Worm (Caenorhabditis elegans): ENCODE data around the gene exc-15.
A peak's percentile ranks its signal among the peaks of the same experiment; 100 is the strongest.

Gene exc-15

DNA sequence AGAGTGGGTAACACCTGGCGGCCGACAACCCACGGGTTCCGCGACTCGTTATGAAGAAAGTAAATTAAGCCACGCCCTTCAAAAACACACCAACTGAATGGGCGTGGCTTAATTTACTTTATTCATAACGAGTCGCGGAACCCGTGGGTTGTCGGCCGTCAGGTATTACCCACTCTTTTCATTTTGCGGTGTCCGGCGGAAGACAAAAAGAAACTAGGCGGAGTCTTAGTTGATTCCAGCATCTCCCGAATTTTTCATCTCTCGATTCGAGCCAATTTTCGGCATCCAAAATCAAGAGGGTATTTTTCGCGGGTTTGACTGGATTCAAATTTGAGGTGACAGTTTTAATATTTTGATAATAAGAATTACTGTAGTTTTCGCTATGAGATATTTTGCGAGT, 35.6 kb upstream of the exc-15 start:
- TF ChIP-seq dve-1 (tag; optimal IDR thresholded peaks at IDR 0.05) (no peak), ref-2 (tag; optimal IDR thresholded peaks at IDR 0.05) (no peak), mec-3 (tag; optimal IDR thresholded peaks at IDR 0.05; ENCODE audit: borderline replicate concordance) (no peak), elt-4 (tag; optimal IDR thresholded peaks at IDR 0.05) (no peak), ceh-34 (tag; optimal IDR thresholded peaks at IDR 0.05) (no peak), K09A11.1 (tag; optimal IDR thresholded peaks at IDR 0.05; ENCODE audit: insufficient read depth) (no peak), fkh-6 (tag; optimal IDR thresholded peaks at IDR 0.05) (no peak), ama-1 (optimal IDR thresholded peaks at IDR 0.05) (no peak), gmeb-2 (tag; optimal IDR thresholded peaks at IDR 0.05) (no peak)

- TF ChIP-seq K09A11.1 (tag; optimal IDR thresholded peaks at IDR 0.05; ENCODE audit: insufficient read depth) (no peak), ceh-34 (tag; optimal IDR thresholded peaks at IDR 0.05) (peak; percentile 22), unc-3 (GFP tag; conservative IDR thresholded peaks at IDR 0.05) (no peak), unc-3 (tag; optimal IDR thresholded peaks at IDR 0.05) (no peak), ceh-6 (GFP tag; optimal IDR thresholded peaks at IDR 0.05) (no peak), elt-2 (tag; optimal IDR thresholded peaks at IDR 0.05) (peak; percentile 70), pax-1 (tag; optimal IDR thresholded peaks at IDR 0.05) (no peak), ceh-18 (tag; optimal IDR thresholded peaks at IDR 0.05) (no peak), nfya-1 (tag; optimal IDR thresholded peaks at IDR 0.05) (peak; percentile 15), ceh-2 (tag; optimal IDR thresholded peaks at IDR 0.05) (peak; percentile 2), unc-42 (tag; optimal IDR thresholded peaks at IDR 0.05) (peak; percentile 90)
Measured at ce11 chrV:4450523-4451089, 32.7 kb upstream of the exc-15 start, which contains the start of gene rft-2. Gene rft-2 (minus strand): TSS chrV:4450563.

ce11 chrV:4454634-4455033, 28.6 kb upstream of the exc-15 start, which contains the start of gene gnrr-5:
Gene gnrr-5 (minus strand): TSS chrV:4454734.
- TF ChIP-seq sdc-2 (tag; optimal IDR thresholded peaks at IDR 0.05) (no peak), nhr-11 (tag; optimal IDR thresholded peaks at IDR 0.05) (no peak), tbx-2 (tag; optimal IDR thresholded peaks at IDR 0.05) (no peak), hlh-6 (tag; optimal IDR thresholded peaks at IDR 0.05) (no peak), K02D7.2 (tag; optimal IDR thresholded peaks at IDR 0.05) (no peak), zip-5 (tag; optimal IDR thresholded peaks at IDR 0.05) (no peak), tbx-7 (tag; optimal IDR thresholded peaks at IDR 0.05) (no peak), ceh-34 (tag; optimal IDR thresholded peaks at IDR 0.05) (no peak), npax-4 (tag; optimal IDR thresholded peaks at IDR 0.05) (no peak), F13H6.1 (tag; optimal IDR thresholded peaks at IDR 0.05) (no peak), fkh-10 (GFP tag; optimal IDR thresholded peaks at IDR 0.05) (no peak), C08G9.2 (tag; optimal IDR thresholded peaks at IDR 0.05) (no peak), pat-9 (tag; optimal IDR thresholded peaks at IDR 0.05) (no peak), pqm-1 (tag; optimal IDR thresholded peaks at IDR 0.05) (no peak), unc-55 (GFP tag; optimal IDR thresholded peaks at IDR 0.05) (no peak), fkh-6 (tag; optimal IDR thresholded peaks at IDR 0.05) (no peak), pag-3 (tag; optimal IDR thresholded peaks at IDR 0.05; ENCODE audit: borderline replicate concordance) (no peak), nhr-232 (tag; optimal IDR thresholded peaks at IDR 0.05) (no peak), dmd-4 (tag; optimal IDR thresholded peaks at IDR 0.05; ENCODE audit: borderline replicate concordance) (no peak)

DNA sequence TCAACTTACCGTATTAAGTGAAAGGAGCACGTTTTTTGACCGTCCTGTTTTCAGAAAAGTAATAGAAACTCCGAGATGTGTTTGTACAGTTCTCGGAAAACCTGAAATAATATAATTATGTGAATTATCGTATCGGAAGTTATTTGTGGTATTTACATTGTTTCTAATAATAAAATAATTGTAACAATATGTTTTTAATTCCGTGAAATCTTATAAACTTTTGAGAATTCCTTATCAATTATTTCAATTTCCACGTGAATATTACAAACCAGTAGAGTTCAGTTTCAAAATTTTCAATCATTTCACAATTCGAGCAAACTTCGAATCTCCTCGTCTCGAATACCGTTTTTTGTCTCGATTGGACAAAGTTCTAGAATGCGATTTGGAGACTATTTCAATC, 12.2 kb upstream of the exc-15 start, which contains the start of gene T08H10.3:
Gene T08H10.3 (plus strand): TSS at position 301 of the 400 bp plus-strand sequence.
- no peak for TF ChIP-seq nhr-11 (tag; optimal IDR thresholded peaks at IDR 0.05)
- no peak for TF ChIP-seq pha-2 (tag; optimal IDR thresholded peaks at IDR 0.05)
- TF ChIP-seq unc-42 (tag; optimal IDR thresholded peaks at IDR 0.05): no peak
- TF ChIP-seq ttx-3 (tag; optimal IDR thresholded peaks at IDR 0.05): no peak
- TF ChIP-seq fax-1 (tag; optimal IDR thresholded peaks at IDR 0.05): no peak
- no peak for TF ChIP-seq zip-5 (tag; optimal IDR thresholded peaks at IDR 0.05)
- no peak for TF ChIP-seq F13H6.1 (tag; optimal IDR thresholded peaks at IDR 0.05)
- no peak for TF ChIP-seq che-1 (tag; optimal IDR thresholded peaks at IDR 0.05)
- TF ChIP-seq lim-6 (tag; optimal IDR thresholded peaks at IDR 0.05): no peak
- TF ChIP-seq tbx-7 (tag; optimal IDR thresholded peaks at IDR 0.05): no peak
- TF ChIP-seq dmd-4 (tag; optimal IDR thresholded peaks at IDR 0.05; ENCODE audit: borderline replicate concordance): no peak
- no peak for TF ChIP-seq C38D4.7 (GFP tag; optimal IDR thresholded peaks at IDR 0.05)
- TF ChIP-seq pag-3 (tag; optimal IDR thresholded peaks at IDR 0.05; ENCODE audit: borderline replicate concordance): no peak
